Fruit fly (Drosophila melanogaster) whole organism, embryonic: ENCODE data around the gene mthl1.

Experiments
- Blimp-1 ChIP-seq: fragments of 200-800 bp; sonication (Bioruptor generic); optimal IDR thresholded peaks from 3 replicates; lab custom pipeline; 2018; ENCODE audit warnings: missing biosample characterization, missing genetic modification characterization, mild to moderate bottlenecking, moderate library complexity, missing genetic modification reagents
- CG10209 ChIP-seq: fragments of 200-800 bp; sonication (Bioruptor generic); optimal IDR thresholded peaks from 3 replicates; lab custom pipeline; 2017; ENCODE audit warnings: missing biosample characterization, mild to moderate bottlenecking, missing genetic modification characterization, missing genetic modification reagents
- CG11560 ChIP-seq: fragments of 200-800 bp; sonication (Bioruptor generic); IDR thresholded peaks from 3 replicates; pipeline ENCODE4 v1.3.6; 2022; ENCODE audit warnings: missing biosample characterization, missing genetic modification characterization
- CG12219 ChIP-seq: fragments of 200-800 bp; sonication (Bioruptor generic); optimal IDR thresholded peaks from 3 replicates; lab custom pipeline; 2018; ENCODE audit warnings: missing biosample characterization, mild to moderate bottlenecking, missing genetic modification characterization
- CG13287 ChIP-seq: fragments of 200-800 bp; sonication (Bioruptor generic); IDR thresholded peaks from 2 replicates; pipeline ENCODE4 v1.3.6; 2022; ENCODE audit warnings: missing biosample characterization, missing genetic modification characterization; ENCODE audit not compliant: partially characterized antibody
- CG15073 ChIP-seq: fragments of 200-800 bp; sonication (Bioruptor generic); optimal IDR thresholded peaks from 2 replicates; lab custom pipeline; 2016; ENCODE audit warnings: missing biosample characterization, missing genetic modification characterization
- CG15269 ChIP-seq: fragments of 200-800 bp; sonication (Bioruptor generic); optimal IDR thresholded peaks from 2 replicates; lab custom pipeline; 2018; ENCODE audit warnings: missing biosample characterization, mild to moderate bottlenecking, missing genetic modification characterization, moderate library complexity
- CG15514 ChIP-seq: fragments of 200-800 bp; sonication (Bioruptor generic); optimal IDR thresholded peaks from 3 replicates; lab custom pipeline; 2017; ENCODE audit warnings: missing biosample characterization, missing genetic modification characterization, mild to moderate bottlenecking, moderate library complexity, missing genetic modification reagents
- CG17612 ChIP-seq: fragments of 200-800 bp; sonication (Bioruptor generic); IDR thresholded peaks from 2 replicates; pipeline ENCODE4 v1.3.6; 2022; ENCODE audit warnings: missing biosample characterization, missing genetic modification characterization
- CG2678 ChIP-seq: fragments of 200-800 bp; sonication (Bioruptor generic); optimal IDR thresholded peaks from 3 replicates; lab custom pipeline; 2019; ENCODE audit warnings: missing biosample characterization, mild to moderate bottlenecking, missing genetic modification characterization, moderate library complexity
- CG2712 ChIP-seq: fragments of 200-800 bp; optimal IDR thresholded peaks from 3 replicates; lab custom pipeline; 2019; ENCODE audit warnings: missing biosample characterization, mild to moderate bottlenecking, missing genetic modification characterization, moderate library complexity
- CG32767 ChIP-seq: fragments of 200-800 bp; sonication (Bioruptor generic); IDR thresholded peaks from 2 replicates; pipeline ENCODE4 v1.3.6; 2022; ENCODE audit warnings: missing biosample characterization, missing genetic modification characterization
- CG3281 ChIP-seq: fragments of 200-800 bp; sonication (Bioruptor generic); optimal IDR thresholded peaks from 3 replicates; lab custom pipeline; 2017; ENCODE audit warnings: missing biosample characterization, mild to moderate bottlenecking, missing genetic modification characterization
- CG3407 ChIP-seq: fragments of 200-800 bp; sonication (Bioruptor generic); optimal IDR thresholded peaks from 2 replicates; lab custom pipeline; 2018; ENCODE audit warnings: missing biosample characterization, mild to moderate bottlenecking, missing genetic modification characterization
- CG3838 ChIP-seq: fragments of 200-800 bp; sonication (Bioruptor generic); optimal IDR thresholded peaks from 3 replicates; lab custom pipeline; 2016; ENCODE audit warnings: missing biosample characterization, missing genetic modification characterization
- CG4854 ChIP-seq: fragments of 200-800 bp; sonication (Bioruptor generic); optimal IDR thresholded peaks from 2 replicates; lab custom pipeline; 2016; ENCODE audit warnings: missing biosample characterization, missing genetic modification characterization, inconsistent platforms
- CG5180 ChIP-seq: fragments of 200-800 bp; sonication (Bioruptor generic); optimal IDR thresholded peaks from 3 replicates; lab custom pipeline; 2017; ENCODE audit warnings: missing biosample characterization, missing genetic modification characterization, mild to moderate bottlenecking, moderate library complexity, missing genetic modification reagents
- CG7963 ChIP-seq: fragments of 200-800 bp; sonication (Bioruptor generic); IDR thresholded peaks from 3 replicates; pipeline ENCODE4 v1.3.6; 2022; ENCODE audit warnings: missing biosample characterization, missing genetic modification characterization; ENCODE audit not compliant: partially characterized antibody
- CG7987 ChIP-seq: fragments of 200-800 bp; sonication (Bioruptor generic); optimal IDR thresholded peaks from 2 replicates; lab custom pipeline; 2018; ENCODE audit warnings: missing biosample characterization, mild to moderate bottlenecking, missing genetic modification characterization, moderate library complexity
- CkIIα-i1 ChIP-seq: fragments of 200-800 bp; sonication (Bioruptor generic); IDR thresholded peaks from 2 replicates; pipeline ENCODE4 v1.3.6; 2022; ENCODE audit warnings: missing biosample characterization, missing genetic modification characterization
- D19A ChIP-seq: fragments of 200-800 bp; optimal IDR thresholded peaks from 3 replicates; lab custom pipeline; 2019; ENCODE audit warnings: missing biosample characterization, mild to moderate bottlenecking, missing genetic modification characterization, moderate library complexity
- Dfd ChIP-seq, 2 experiments: fragments of >200 bp; optimal IDR thresholded peaks; 2 replicates each; lab custom pipeline; 2017; ENCODE audit warnings: missing biosample characterization in 2 of 2, missing genetic modification characterization in 2 of 2
- Dref ChIP-seq: fragments of 200-800 bp; sonication (Bioruptor generic); IDR thresholded peaks from 2 replicates; pipeline ENCODE4 v1.3.6; 2022; ENCODE audit warnings: missing biosample characterization, missing genetic modification characterization
- ERR ChIP-seq: fragments of 200-800 bp; sonication (Bioruptor generic); optimal IDR thresholded peaks from 2 replicates; lab custom pipeline; 2016; ENCODE audit warnings: missing biosample characterization, missing genetic modification characterization
- Ets97D ChIP-seq: fragments of 200-800 bp; sonication (Bioruptor generic); optimal IDR thresholded peaks from 3 replicates; lab custom pipeline; 2016; ENCODE audit warnings: missing biosample characterization, missing genetic modification characterization
- Hr3 ChIP-seq: fragments of 200-800 bp; sonication (Bioruptor generic); optimal IDR thresholded peaks from 3 replicates; lab custom pipeline; 2016; ENCODE audit warnings: missing biosample characterization, missing genetic modification characterization
- MESR4 ChIP-seq: fragments of 200-800 bp; sonication (Bioruptor generic); optimal IDR thresholded peaks from 2 replicates; lab custom pipeline; 2018; ENCODE audit warnings: missing biosample characterization, mild to moderate bottlenecking, missing genetic modification characterization, moderate library complexity
- Stat92E ChIP-seq, 3 experiments: fragments of >200 bp in 2 of 3; fragments of 200-800 bp in 1 of 3; sonication (Bioruptor generic) in 1 of 3; optimal IDR thresholded peaks; 2 replicates each; lab custom pipeline; 2017 to 2019; ENCODE audit warnings: missing biosample characterization in 3 of 3, missing genetic modification characterization in 3 of 3, mild to moderate bottlenecking in 1 of 3, moderate library complexity in 1 of 3
- bsh ChIP-seq, 2 experiments: fragments of 200-800 bp; sonication (Bioruptor generic); optimal IDR thresholded peaks; 2 replicates each; lab custom pipeline; 2017 to 2018; ENCODE audit warnings: mild to moderate bottlenecking in 2 of 2, missing biosample characterization in 2 of 2, missing genetic modification characterization in 2 of 2, moderate library complexity in 1 of 2
- crc ChIP-seq: fragments of 200-800 bp; sonication (Bioruptor generic); optimal IDR thresholded peaks from 2 replicates; lab custom pipeline; 2016; ENCODE audit warnings: missing biosample characterization, missing genetic modification characterization
- crp ChIP-seq, 2 experiments: fragments of 200-800 bp; sonication (Bioruptor generic); optimal IDR thresholded peaks; 2 replicates in 1 of 2; 3 replicates in 1 of 2; lab custom pipeline; 2017; ENCODE audit warnings: missing biosample characterization in 2 of 2, missing genetic modification characterization in 2 of 2, mild to moderate bottlenecking in 1 of 2, moderate library complexity in 1 of 2
- fd102C ChIP-seq: fragments of 200-800 bp; sonication (Bioruptor generic); optimal IDR thresholded peaks from 2 replicates; lab custom pipeline; 2018; ENCODE audit warnings: missing biosample characterization, mild to moderate bottlenecking, missing genetic modification characterization, moderate library complexity
- fd96Cb ChIP-seq: fragments of 200-800 bp; sonication (Bioruptor generic); optimal IDR thresholded peaks from 2 replicates; lab custom pipeline; 2018; ENCODE audit warnings: missing biosample characterization, mild to moderate bottlenecking, missing genetic modification characterization, moderate library complexity
- gcm2 ChIP-seq: fragments of 200-800 bp; sonication (Bioruptor generic); optimal IDR thresholded peaks from 2 replicates; lab custom pipeline; 2016; ENCODE audit warnings: missing biosample characterization, missing genetic modification characterization
- gem ChIP-seq: fragments of 200-800 bp; sonication (Bioruptor generic); optimal IDR thresholded peaks from 2 replicates; lab custom pipeline; 2019; ENCODE audit warnings: missing biosample characterization, mild to moderate bottlenecking, missing genetic modification characterization, moderate library complexity
- grn ChIP-seq: fragments of 200-800 bp; sonication (Bioruptor generic); optimal IDR thresholded peaks from 3 replicates; lab custom pipeline; 2017; ENCODE audit warnings: missing biosample characterization, missing genetic modification characterization
- ham ChIP-seq: fragments of 200-800 bp; sonication (Bioruptor generic); IDR thresholded peaks from 2 replicates; pipeline ENCODE4 v1.3.6; 2022; ENCODE audit warnings: missing biosample characterization, missing genetic modification characterization
- hth ChIP-seq: fragments of >200 bp; optimal IDR thresholded peaks from 2 replicates; lab custom pipeline; 2017; ENCODE audit warnings: inconsistent platforms
- jing ChIP-seq: fragments of 200-800 bp; sonication (Bioruptor generic); optimal IDR thresholded peaks from 2 replicates; lab custom pipeline; 2018; ENCODE audit warnings: missing biosample characterization, mild to moderate bottlenecking, missing genetic modification characterization
- nmo ChIP-seq: fragments of 200-800 bp; sonication (Bioruptor generic); optimal IDR thresholded peaks from 2 replicates; lab custom pipeline; 2018; ENCODE audit warnings: missing biosample characterization, mild to moderate bottlenecking, missing genetic modification characterization, moderate library complexity
- pb ChIP-seq: fragments of 200-800 bp; sonication (Bioruptor generic); optimal IDR thresholded peaks from 3 replicates; lab custom pipeline; 2016; ENCODE audit warnings: missing biosample characterization, missing genetic modification characterization
- pfk ChIP-seq: fragments of 200-800 bp; sonication (Bioruptor generic); optimal IDR thresholded peaks from 2 replicates; lab custom pipeline; 2018; ENCODE audit warnings: missing biosample characterization, mild to moderate bottlenecking, missing genetic modification characterization, moderate library complexity
- pzg ChIP-seq: fragments of 200-800 bp; sonication (Bioruptor generic); optimal IDR thresholded peaks from 3 replicates; lab custom pipeline; 2018; ENCODE audit warnings: missing biosample characterization, mild to moderate bottlenecking, missing genetic modification characterization, moderate library complexity
- sc ChIP-seq, 3 experiments: fragments of >200 bp in 2 of 3; fragments of 200-800 bp in 1 of 3; sonication (Bioruptor generic) in 1 of 3; optimal IDR thresholded peaks; 2 replicates in 2 of 3; 3 replicates in 1 of 3; lab custom pipeline; 2017; ENCODE audit warnings: mild to moderate bottlenecking in 1 of 3, missing biosample characterization in 1 of 3, missing genetic modification characterization in 1 of 3, missing genetic modification reagents in 1 of 3
- slou ChIP-seq: fragments of 200-800 bp; sonication (Bioruptor generic); optimal IDR thresholded peaks from 3 replicates; lab custom pipeline; 2016; ENCODE audit warnings: missing biosample characterization, missing genetic modification characterization
- sr ChIP-seq: fragments of 200-800 bp; sonication (Bioruptor generic); IDR thresholded peaks from 3 replicates; pipeline ENCODE4 v1.3.6; 2022; ENCODE audit warnings: missing biosample characterization, missing genetic modification characterization
- tap ChIP-seq: fragments of 200-800 bp; optimal IDR thresholded peaks from 3 replicates; lab custom pipeline; 2019; ENCODE audit warnings: missing biosample characterization, mild to moderate bottlenecking, missing genetic modification characterization, moderate library complexity

Gene mthl1

dm6 chrX:16688106-16688459, 47.3 kb downstream of the mthl1 start (continued):
- TF ChIP-seq CG7963 (GFP tag; lab: Robert Waterston, UW) (no peak), CG13287 (GFP tag; lab: Robert Waterston, UW) (no peak), CG10209 (GFP tag; lab: Kevin White, UChicago) (no peak), CG12219 (GFP tag; lab: Kevin White, UChicago) (no peak), Ets97D (GFP tag; lab: Kevin White, UChicago) (no peak), CG2678 (tag; lab: Kevin White, UChicago) (no peak), Dref (0 out of 2 replicates have a peak, but pooled peaks have one; percentile 31), pzg (no peak), ham (no peak)

dm6 chrX:16689339-16689738, 48.6 kb downstream of the mthl1 start:
- no peak for TF ChIP-seq CG7987 (GFP tag; lab: Kevin White, UChicago)
- TF ChIP-seq ERR (GFP tag; lab: Kevin White, UChicago) = no peak
- TF ChIP-seq CkIIα-i1 (GFP tag; lab: Robert Waterston, UW) = no peak
- TF ChIP-seq Stat92E (GFP tag; optimal IDR thresholded peaks at IDR 0.05; lab: Kevin White, UChicago) = no peak
- TF ChIP-seq pb = no peak
- TF ChIP-seq grn (GFP tag; lab: Kevin White, UChicago) = peak; percentile 34
- no peak for TF ChIP-seq CG3281 (GFP tag; lab: Kevin White, UChicago)
- TF ChIP-seq gcm2 (GFP tag; lab: Kevin White, UChicago) = no peak
- no peak for TF ChIP-seq Dfd (GFP tag; optimal IDR thresholded peaks at IDR 0.05; lab: Kevin White, UChicago)
- TF ChIP-seq crc (GFP tag; lab: Kevin White, UChicago) = no peak
- TF ChIP-seq CG15073 = no peak
- TF ChIP-seq CG3407 (GFP tag; lab: Kevin White, UChicago) = no peak
- TF ChIP-seq sc (optimal IDR thresholded peaks at IDR 0.05; lab: Kevin White, UChicago) = no peak
- no peak for TF ChIP-seq sc (GFP tag; optimal IDR thresholded peaks at IDR 0.05; lab: Kevin White, UChicago)
- peak; percentile 90 for TF ChIP-seq sr
- no peak for TF ChIP-seq CG17612
- TF ChIP-seq CG15269 (tag; lab: Kevin White, UChicago) = no peak
- TF ChIP-seq CG15514 = no peak

DNA sequence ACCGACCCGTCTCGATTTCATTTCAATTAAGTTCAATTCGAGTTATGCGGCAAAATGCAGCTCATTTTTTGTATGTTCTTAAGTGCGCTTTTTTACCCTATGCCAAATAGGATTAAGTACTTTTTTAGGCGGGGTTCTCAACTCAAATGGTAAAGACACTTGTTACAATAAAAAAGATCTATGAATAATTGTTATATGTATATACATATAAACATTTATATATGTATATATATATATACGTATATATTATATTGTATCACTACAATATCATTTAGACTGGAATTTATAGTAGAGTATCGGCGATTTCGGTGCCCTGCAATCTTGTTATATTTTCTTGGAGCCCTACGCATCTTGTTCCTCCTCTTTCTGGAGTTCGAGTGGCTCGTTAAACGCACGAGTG, 49.2 kb downstream of the mthl1 start:
- peak; percentile 34 for TF ChIP-seq CG2712 (tag; lab: Kevin White, UChicago)
- TF ChIP-seq D19A (tag; lab: Kevin White, UChicago) = peak; percentile 92
- no peak for TF ChIP-seq tap (tag; lab: Kevin White, UChicago)
- peak; percentile 15 for TF ChIP-seq nmo
- TF ChIP-seq bsh (GFP tag; optimal IDR thresholded peaks at IDR 0.05; lab: Kevin White, UChicago) = peak in 1 of 2 experiments; percentile 55
- no peak for TF ChIP-seq jing (GFP tag; lab: Kevin White, UChicago)
- TF ChIP-seq gem = peak; percentile 29
- TF ChIP-seq fd96Cb (tag; lab: Kevin White, UChicago) = peak; percentile 25
- TF ChIP-seq Blimp-1 (GFP tag; lab: Kevin White, UChicago) = peak; percentile 29

dm6 chrX:16690499-16690898, 49.7 kb downstream of the mthl1 start:
- TF ChIP-seq CG11560 (no peak), CG3838 (no peak), CG12219 (GFP tag; lab: Kevin White, UChicago) (no peak), MESR4 (GFP tag; lab: Kevin White, UChicago) (no peak), hth (lab: Kevin White, UChicago) (no peak), CG5180 (GFP tag; lab: Kevin White, UChicago) (no peak), Hr3 (GFP tag; lab: Kevin White, UChicago) (no peak), slou (no peak), fd102C (GFP tag; lab: Kevin White, UChicago) (no peak), nmo (peak; percentile 19), pfk (GFP tag; lab: Kevin White, UChicago) (no peak), pb (no peak), D19A (tag; lab: Kevin White, UChicago) (no peak), CG32767 (no peak), crp (GFP tag; optimal IDR thresholded peaks at IDR 0.05; lab: Kevin White, UChicago) (no peak), CG4854 (no peak)
